Worm (Caenorhabditis elegans) whole organism, young adult: ENCODE measurements around the gene npr-30.
A peak's percentile ranks its signal among the peaks of the same experiment; 100 is the strongest.

Source experiments
- B0035.1 ChIP-seq: sonication (generic microtip); optimal IDR thresholded peaks from 2 replicates; lab custom pipeline; 2016; ENCODE audit warnings: missing genetic modification characterization, mild to moderate bottlenecking, missing compliant biosample characterization, missing genotype, missing genetic modification reagents
- C17E4.6 ChIP-seq: fragments of 200-800 bp; sonication (Bioruptor generic); IDR thresholded peaks from 2 replicates; pipeline ENCODE4 v1.3.6; 2022; ENCODE audit warnings: missing genetic modification reagents, missing genetic modification characterization, missing compliant biosample characterization
- F10E7.11 ChIP-seq: sonication (generic microtip); optimal IDR thresholded peaks from 2 replicates; lab custom pipeline; 2017; ENCODE audit warnings: mild to moderate bottlenecking, missing genetic modification characterization, moderate library complexity, missing compliant biosample characterization
- F22D6.2 ChIP-seq: sonication (generic microtip); optimal IDR thresholded peaks from 2 replicates; lab custom pipeline; 2016; ENCODE audit warnings: mild to moderate bottlenecking, missing genetic modification characterization, missing compliant biosample characterization
- F33H1.4 ChIP-seq: fragments of 200-800 bp; sonication (Bioruptor generic); IDR thresholded peaks from 2 replicates; pipeline ENCODE4 v1.3.6; 2022; ENCODE audit warnings: missing genetic modification reagents, missing genetic modification characterization, missing compliant biosample characterization
- F37B4.10 ChIP-seq: fragments of 200-800 bp; sonication (Bioruptor generic); IDR thresholded peaks from 2 replicates; pipeline ENCODE4 v1.3.6; 2022; ENCODE audit warnings: missing genetic modification characterization, missing compliant biosample characterization
- F49E8.2 ChIP-seq: sonication (generic microtip); optimal IDR thresholded peaks from 3 replicates; lab custom pipeline; 2017; ENCODE audit warnings: missing genetic modification characterization, mild to moderate bottlenecking, missing compliant biosample characterization, antibody characterized with exemption, moderate library complexity; ENCODE audit not compliant: insufficient read depth
- F52B5.7 ChIP-seq: sonication (generic microtip); optimal IDR thresholded peaks from 2 replicates; lab custom pipeline; 2016; ENCODE audit warnings: mild to moderate bottlenecking, missing genetic modification characterization, missing compliant biosample characterization
- T07F8.4 ChIP-seq: sonication (generic microtip); optimal IDR thresholded peaks from 2 replicates; lab custom pipeline; 2016; ENCODE audit warnings: mild to moderate bottlenecking, missing genetic modification characterization, moderate library complexity, missing compliant biosample characterization
- Y53F4B.3 ChIP-seq: fragments of 200-800 bp; sonication (Bioruptor generic); IDR thresholded peaks from 2 replicates; pipeline ENCODE4 v1.3.6; 2022; ENCODE audit warnings: missing genetic modification reagents, missing genetic modification characterization, missing compliant biosample characterization
- Y79H2A.3 ChIP-seq: fragments of 200-800 bp; sonication (Bioruptor generic); conservative IDR thresholded peaks from 2 replicates; pipeline ENCODE4 v1.3.6; 2022; ENCODE audit warnings: missing genetic modification reagents, missing genetic modification characterization, missing compliant biosample characterization
- ZK185.1 ChIP-seq: sonication (generic microtip); optimal IDR thresholded peaks from 2 replicates; lab custom pipeline; 2016; ENCODE audit warnings: mild to moderate bottlenecking, missing genetic modification characterization, missing compliant biosample characterization; ENCODE audit not compliant: poor library complexity, severe bottlenecking
- ama-1 ChIP-seq, 3 experiments: fragments of 150-350 bp in 1 of 3; sonication (generic microtip) in 2 of 3; optimal IDR thresholded peaks; 2 replicates each; lab custom pipeline; 2014 to 2018; ENCODE audit warnings: missing biosample characterization in 2 of 3, missing genetic modification characterization in 2 of 3, missing genetic modification reagents in 2 of 3
- aptf-2 ChIP-seq: fragments of 200-800 bp; sonication (Bioruptor generic); conservative IDR thresholded peaks from 2 replicates; pipeline ENCODE4 v1.3.6; 2022; ENCODE audit warnings: missing genetic modification reagents, missing genetic modification characterization, missing compliant biosample characterization
- atf-7 ChIP-seq: sonication (generic microtip); optimal IDR thresholded peaks from 2 replicates; lab custom pipeline; 2017; ENCODE audit warnings: mild to moderate bottlenecking, missing genetic modification characterization, missing compliant biosample characterization
- athp-1 ChIP-seq: sonication (generic microtip); optimal IDR thresholded peaks from 2 replicates; lab custom pipeline; 2017; ENCODE audit warnings: mild to moderate bottlenecking, missing genetic modification characterization, missing compliant biosample characterization
- cebp-1 ChIP-seq, 2 experiments: fragments of 200-800 bp in 1 of 2; sonication (Bioruptor generic) in 1 of 2; sonication (generic microtip) in 1 of 2; IDR thresholded peaks in 1 of 2; optimal IDR thresholded peaks in 1 of 2; 2 replicates each; pipeline versions ENCODE4 v1.3.6 to Lab custom; 2017 to 2022; ENCODE audit warnings: missing compliant biosample characterization in 2 of 2, missing genetic modification characterization in 2 of 2, mild to moderate bottlenecking in 1 of 2, missing genetic modification reagents in 1 of 2, moderate library complexity in 1 of 2
- ceh-27 ChIP-seq: fragments of 200-800 bp; sonication (Bioruptor generic); optimal IDR thresholded peaks from 2 replicates; lab custom pipeline; 2018; ENCODE audit warnings: mild to moderate bottlenecking, missing genetic modification characterization, moderate library complexity, missing compliant biosample characterization
- dox-1 ChIP-seq: fragments of 200-800 bp; sonication (Bioruptor generic); IDR thresholded peaks from 2 replicates; pipeline ENCODE4 v1.3.6; 2022; ENCODE audit warnings: missing genetic modification reagents, missing genetic modification characterization, missing compliant biosample characterization
- dpl-1 ChIP-seq: fragments of 150-350 bp; optimal IDR thresholded peaks from 2 replicates; lab custom pipeline; 2014; ENCODE audit warnings: missing biosample characterization, missing genetic modification reagents, missing genetic modification characterization
- egrh-3 ChIP-seq: fragments of 200-800 bp; sonication (Bioruptor generic); IDR thresholded peaks from 2 replicates; pipeline ENCODE4 v1.3.6; 2022; ENCODE audit warnings: missing genetic modification reagents, missing genetic modification characterization, missing compliant biosample characterization
- ets-4 ChIP-seq: fragments of 200-800 bp; sonication (Bioruptor generic); optimal IDR thresholded peaks from 2 replicates; lab custom pipeline; 2018; ENCODE audit warnings: mild to moderate bottlenecking, missing genetic modification characterization, missing compliant biosample characterization
- fkh-3 ChIP-seq: sonication (generic microtip); optimal IDR thresholded peaks from 2 replicates; lab custom pipeline; 2016; ENCODE audit warnings: mild to moderate bottlenecking, missing genetic modification characterization, missing compliant biosample characterization
- hmg-20 ChIP-seq: fragments of 200-800 bp; sonication (Bioruptor generic); IDR thresholded peaks from 2 replicates; pipeline ENCODE4 v1.3.6; 2022; ENCODE audit warnings: missing genetic modification reagents, missing genetic modification characterization, missing compliant biosample characterization
- hrde-1 ChIP-seq: sonication (generic microtip); optimal IDR thresholded peaks from 2 replicates; lab custom pipeline; 2016; ENCODE audit warnings: missing genetic modification characterization, mild to moderate bottlenecking, missing compliant biosample characterization, moderate library complexity, missing genotype, missing genetic modification reagents, borderline replicate concordance
- let-526 ChIP-seq: fragments of 200-800 bp; sonication (Bioruptor generic); IDR thresholded peaks from 2 replicates; pipeline ENCODE4 v1.3.6; 2022; ENCODE audit warnings: missing genetic modification reagents, missing genetic modification characterization, missing compliant biosample characterization
- lin-35 ChIP-seq, 3 experiments: fragments of 150-350 bp in 2 of 3; sonication (generic microtip) in 1 of 3; optimal IDR thresholded peaks; 2 replicates each; lab custom pipeline; 2014 to 2018; ENCODE audit warnings: missing biosample characterization in 3 of 3, missing genetic modification characterization in 3 of 3, missing genetic modification reagents in 3 of 3
- madf-10 ChIP-seq: sonication (generic microtip); optimal IDR thresholded peaks from 2 replicates; lab custom pipeline; 2016; ENCODE audit warnings: mild to moderate bottlenecking, missing genetic modification characterization, missing compliant biosample characterization
- mcd-1 ChIP-seq: fragments of 200-800 bp; sonication (Bioruptor generic); IDR thresholded peaks from 2 replicates; pipeline ENCODE4 v1.3.6; 2022; ENCODE audit warnings: missing genetic modification reagents, missing genetic modification characterization, missing compliant biosample characterization
- mel-28 ChIP-seq: sonication (generic microtip); optimal IDR thresholded peaks from 2 replicates; lab custom pipeline; 2016; ENCODE audit warnings: borderline replicate concordance, mild to moderate bottlenecking, missing genetic modification characterization, missing compliant biosample characterization
- nfya-2 ChIP-seq: fragments of 200-800 bp; sonication (Bioruptor generic); IDR thresholded peaks from 2 replicates; pipeline ENCODE4 v1.3.6; 2022; ENCODE audit warnings: missing genetic modification reagents, missing genetic modification characterization, missing compliant biosample characterization
- nhr-90 ChIP-seq: sonication (generic microtip); optimal IDR thresholded peaks from 2 replicates; lab custom pipeline; 2016; ENCODE audit warnings: missing genotype, mild to moderate bottlenecking, missing genetic modification characterization, missing compliant biosample characterization
- pbrm-1 ChIP-seq: fragments of 200-800 bp; sonication (Bioruptor generic); IDR thresholded peaks from 2 replicates; pipeline ENCODE4 v1.3.6; 2022; ENCODE audit warnings: missing genetic modification reagents, missing genetic modification characterization, missing compliant biosample characterization
- rcor-1 ChIP-seq: fragments of 200-800 bp; sonication (Bioruptor generic); IDR thresholded peaks from 2 replicates; pipeline ENCODE4 v1.3.6; 2022; ENCODE audit warnings: missing genetic modification reagents, missing genetic modification characterization, missing compliant biosample characterization
- snpc-1.3 ChIP-seq: sonication (generic microtip); optimal IDR thresholded peaks from 2 replicates; lab custom pipeline; 2017; ENCODE audit warnings: missing genetic modification characterization, mild to moderate bottlenecking, missing compliant biosample characterization, antibody characterized with exemption, moderate library complexity, missing genotype, missing genetic modification reagents; ENCODE audit not compliant: insufficient read depth
- unc-62 ChIP-seq: fragments of 150-350 bp; optimal IDR thresholded peaks from 2 replicates; lab custom pipeline; 2014; ENCODE audit warnings: missing biosample characterization, missing genetic modification reagents, missing genetic modification characterization
- zfh-2 ChIP-seq: fragments of 200-800 bp; sonication (Bioruptor generic); conservative IDR thresholded peaks from 2 replicates; pipeline ENCODE4 v1.3.6; 2022; ENCODE audit warnings: missing genetic modification reagents, missing genetic modification characterization, missing compliant biosample characterization
- zim-3 ChIP-seq: sonication (generic microtip); optimal IDR thresholded peaks from 2 replicates; lab custom pipeline; 2017; ENCODE audit warnings: mild to moderate bottlenecking, missing genetic modification characterization, moderate library complexity, missing compliant biosample characterization
- ztf-25 ChIP-seq: fragments of 200-800 bp; sonication (Bioruptor generic); IDR thresholded peaks from 2 replicates; pipeline ENCODE4 v1.3.6; 2022; ENCODE audit warnings: missing genetic modification reagents, missing genetic modification characterization, missing compliant biosample characterization
- ztf-26 ChIP-seq: sonication (generic microtip); optimal IDR thresholded peaks from 2 replicates; lab custom pipeline; 2017; ENCODE audit warnings: missing genetic modification characterization, missing compliant biosample characterization
- ztf-3 ChIP-seq: fragments of 200-800 bp; sonication (Bioruptor generic); optimal IDR thresholded peaks from 2 replicates; lab custom pipeline; 2018; ENCODE audit warnings: mild to moderate bottlenecking, missing genetic modification characterization, missing compliant biosample characterization

npr-30 gene

ce11 chrIII:19509-19908 lies 16.4 kb downstream of the npr-30 start, which contains the start of gene H10E21.4 (continued):
- no peak for TF ChIP-seq dox-1 (GFP tag; lab: Robert Waterston, UW)
- TF ChIP-seq snpc-1.3 (tag; lab: Kevin White, UChicago) = no peak

- TF ChIP-seq egrh-3 (GFP tag; lab: Robert Waterston, UW) (no peak; the same call in 1 of the 2 replicates), ama-1 (optimal IDR thresholded peaks at IDR 0.05; lab: Kevin White, UChicago) (no peak), ama-1 (GFP tag; optimal IDR thresholded peaks at IDR 0.05; lab: Kevin White, UChicago) (peak in 1 of 2 experiments; percentile 17), zfh-2 (GFP tag; lab: Robert Waterston, UW) (peak; percentile 79)
Observed at ce11 chrIII:21276-21675, 18.2 kb downstream of the npr-30 start.

ce11 chrIII:23862-24261 lies 20.7 kb downstream of the npr-30 start, which contains the start of gene H10E21.5:
Gene H10E21.5 (minus strand): TSS chrIII:23962.
- no peak for TF ChIP-seq ztf-26 (tag; lab: Kevin White, UChicago)
- TF ChIP-seq F49E8.2 (tag; lab: Kevin White, UChicago) = no peak
- TF ChIP-seq, all 124 proteins: peak for 0

- TF ChIP-seq F10E7.11 (tag; lab: Kevin White, UChicago) (no peak), rcor-1 (GFP tag; lab: Robert Waterston, UW) (no peak), C17E4.6 (GFP tag; lab: Robert Waterston, UW) (no peak), Y53F4B.3 (no peak), mcd-1 (GFP tag; lab: Robert Waterston, UW) (peak; percentile 67), snpc-1.3 (tag; lab: Kevin White, UChicago) (no peak), ets-4 (GFP tag; lab: Kevin White, UChicago) (no peak), hrde-1 (tag; lab: Kevin White, UChicago) (no peak), atf-7 (tag; lab: Kevin White, UChicago) (peak; percentile 31), F22D6.2 (tag; lab: Kevin White, UChicago) (no peak), nfya-2 (GFP tag; lab: Robert Waterston, UW) (no peak), F52B5.7 (no peak), dpl-1 (GFP tag; lab: Kevin White, UChicago) (no peak), let-526 (no peak), B0035.1 (tag; lab: Kevin White, UChicago) (no peak), ceh-27 (peak; percentile 33), F37B4.10 (GFP tag; lab: Robert Waterston, UW) (no peak), F49E8.2 (tag; lab: Kevin White, UChicago) (no peak), fkh-3 (tag; lab: Kevin White, UChicago) (no peak), ZK185.1 (tag; lab: Kevin White, UChicago) (no peak), unc-62 (GFP tag; lab: Kevin White, UChicago) (no peak), madf-10 (tag; lab: Kevin White, UChicago) (peak; percentile 39), nhr-90 (tag; lab: Kevin White, UChicago) (no peak), dox-1 (GFP tag; lab: Robert Waterston, UW) (no peak), ztf-3 (no peak), aptf-2 (no peak), F33H1.4 (GFP tag; lab: Robert Waterston, UW) (no peak), cebp-1 (GFP tag; IDR thresholded peaks at IDR 0.05; lab: Robert Waterston, UW) (no peak), cebp-1 (tag; optimal IDR thresholded peaks at IDR 0.05; lab: Kevin White, UChicago) (peak; percentile 66), hmg-20 (GFP tag; lab: Robert Waterston, UW) (no peak), Y79H2A.3 (no peak), lin-35 (GFP tag; optimal IDR thresholded peaks at IDR 0.05; lab: Kevin White, UChicago) (peak in 1 of 3 experiments; percentile 42), zim-3 (tag; lab: Kevin White, UChicago) (no peak), athp-1 (tag; lab: Kevin White, UChicago) (no peak), pbrm-1 (GFP tag; lab: Robert Waterston, UW) (0 out of 2 replicates have a peak, but pooled peaks have one; percentile 24), mel-28 (tag; lab: Kevin White, UChicago) (no peak), ztf-25 (GFP tag; lab: Robert Waterston, UW) (no peak), T07F8.4 (tag; lab: Kevin White, UChicago) (no peak)
Observed at ce11 chrIII:25582-25996, 22.5 kb downstream of the npr-30 start.
